Fruit fly (Drosophila melanogaster): ENCODE results near the gene loco.

Gene loco

dm6 chr3R:22596450-22596849 is 42.7 kb downstream of the loco start (continued):
- TF ChIP-seq eyg (GFP tag; optimal IDR thresholded peaks at IDR 0.05) (no peak), zfh2 (GFP tag; optimal IDR thresholded peaks at IDR 0.05) (no peak), CG4360 (GFP tag; IDR thresholded peaks at IDR 0.05) (peak; percentile 39), CG10147 (GFP tag; optimal IDR thresholded peaks at IDR 0.05) (no peak), CG14965 (GFP tag; optimal IDR thresholded peaks at IDR 0.05; ENCODE audit: borderline replicate concordance) (peak; percentile 30), sug (tag; optimal IDR thresholded peaks at IDR 0.05) (peak; percentile 58), esg (GFP tag; conservative IDR thresholded peaks at IDR 0.05) (no peak), pan (optimal IDR thresholded peaks at IDR 0.05) (no peak), pan (GFP tag; optimal IDR thresholded peaks at IDR 0.05 in 1 of 2, IDR thresholded peaks at IDR 0.05 in 1 of 2) (no peak), Ravus (GFP tag; IDR thresholded peaks at IDR 0.05) (no peak), fd64A (GFP tag; optimal IDR thresholded peaks at IDR 0.05) (peak; percentile 70), dmrt11E (tag; optimal IDR thresholded peaks at IDR 0.05) (peak; percentile 48), CG1602 (GFP tag; optimal IDR thresholded peaks at IDR 0.05) (no peak), jumu (GFP tag; optimal IDR thresholded peaks at IDR 0.05) (no peak), Ptx1 (GFP tag; IDR thresholded peaks at IDR 0.05) (no peak; the same call in 1 of the 2 replicates), D (optimal IDR thresholded peaks at IDR 0.05) (no peak), D (GFP tag; optimal IDR thresholded peaks at IDR 0.05) (peak; percentile 1), CG4424 (GFP tag; optimal IDR thresholded peaks at IDR 0.05) (no peak), gce (GFP tag; IDR thresholded peaks at IDR 0.05) (peak; percentile 75), caup (GFP tag; optimal IDR thresholded peaks at IDR 0.05; ENCODE audit: severe bottlenecking) (peak; percentile 62), pb (GFP tag; optimal IDR thresholded peaks at IDR 0.05) (no peak), CG13123 (GFP tag; optimal IDR thresholded peaks at IDR 0.05) (peak; percentile 40), CG15514 (GFP tag; optimal IDR thresholded peaks at IDR 0.05) (peak; percentile 59), H15 (GFP tag; IDR thresholded peaks at IDR 0.05) (no peak), NC2α (GFP tag; optimal IDR thresholded peaks at IDR 0.05) (peak; percentile 32), D19B (GFP tag; optimal IDR thresholded peaks at IDR 0.05) (no peak), CG7745 (tag; optimal IDR thresholded peaks at IDR 0.05) (no peak), CG7556 (GFP tag; optimal IDR thresholded peaks at IDR 0.05) (peak; percentile 57), Doc3 (GFP tag; IDR thresholded peaks at IDR 0.05; ENCODE audit: partially characterized antibody) (no peak), pita (GFP tag; optimal IDR thresholded peaks at IDR 0.05) (no peak), CG17186 (GFP tag; optimal IDR thresholded peaks at IDR 0.05) (no peak), CG12155 (GFP tag; optimal IDR thresholded peaks at IDR 0.05) (no peak), nom (GFP tag; optimal IDR thresholded peaks at IDR 0.05) (no peak), pfk (GFP tag; optimal IDR thresholded peaks at IDR 0.05) (peak; percentile 18), CG13424 (tag; optimal IDR thresholded peaks at IDR 0.05) (peak; percentile 7), CG34422 (GFP tag; IDR thresholded peaks at IDR 0.05) (0 out of 3 replicates have a peak, but pooled peaks have one; percentile 33), NfI (GFP tag; optimal IDR thresholded peaks at IDR 0.05) (peak; percentile 11), Bteb2 (GFP tag; optimal IDR thresholded peaks at IDR 0.05) (no peak), bsh (GFP tag; optimal IDR thresholded peaks at IDR 0.05) (peak in 1 of 2 experiments; percentile 55), Ets97D (GFP tag; optimal IDR thresholded peaks at IDR 0.05) (no peak), fd3F (GFP tag; optimal IDR thresholded peaks at IDR 0.05) (peak; percentile 37), CG8089 (GFP tag; optimal IDR thresholded peaks at IDR 0.05) (peak; percentile 44), CG14014 (GFP tag; IDR thresholded peaks at IDR 0.05) (peak; percentile 84), gt (GFP tag; IDR thresholded peaks at IDR 0.05) (no peak), E2f2 (GFP tag; IDR thresholded peaks at IDR 0.05) (peak; percentile 33; the same call in 1 of the 2 replicates), NK7.1 (GFP tag; optimal IDR thresholded peaks at IDR 0.05) (no peak), CG32772 (GFP tag; IDR thresholded peaks at IDR 0.05) (peak; percentile 34; the same call in 1 of the 2 replicates), Meics (GFP tag; optimal IDR thresholded peaks at IDR 0.05) (peak; percentile 50), ssp (GFP tag; IDR thresholded peaks at IDR 0.05) (no peak), unc-4 (GFP tag; IDR thresholded peaks at IDR 0.05; ENCODE audit: partially characterized antibody) (no peak), Dip3 (GFP tag; optimal IDR thresholded peaks at IDR 0.05) (no peak), Doc2 (GFP tag; IDR thresholded peaks at IDR 0.05) (no peak)
